Fruit fly (Drosophila melanogaster) whole organism, embryonic: Measurements from ENCODE around the gene dpr14.

Source experiments
- Blimp-1 ChIP-seq: fragments of 200-800 bp; sonication (Bioruptor generic); optimal IDR thresholded peaks from 3 replicates; lab custom pipeline; 2018; ENCODE audit warnings: missing biosample characterization, missing genetic modification characterization, mild to moderate bottlenecking, moderate library complexity, missing genetic modification reagents
- CG12071 ChIP-seq: fragments of 200-800 bp; sonication (Bioruptor generic); optimal IDR thresholded peaks from 3 replicates; lab custom pipeline; 2018; ENCODE audit warnings: missing biosample characterization, mild to moderate bottlenecking, missing genetic modification characterization
- CG16779 ChIP-seq: fragments of 200-800 bp; sonication (Bioruptor generic); IDR thresholded peaks from 2 replicates; pipeline ENCODE4 v1.3.6; 2022; ENCODE audit warnings: missing biosample characterization, missing genetic modification characterization
- CG17385 ChIP-seq: fragments of 200-800 bp; sonication (Bioruptor generic); optimal IDR thresholded peaks from 3 replicates; lab custom pipeline; 2018; ENCODE audit warnings: missing biosample characterization, mild to moderate bottlenecking, missing genetic modification characterization
- CG30020 ChIP-seq: fragments of 200-800 bp; optimal IDR thresholded peaks from 2 replicates; lab custom pipeline; 2019; ENCODE audit warnings: missing biosample characterization, mild to moderate bottlenecking, missing genetic modification characterization, moderate library complexity
- CG31224 ChIP-seq: fragments of 200-800 bp; sonication (Bioruptor generic); IDR thresholded peaks from 2 replicates; pipeline ENCODE4 v1.3.6; 2022; ENCODE audit warnings: missing biosample characterization, missing genetic modification characterization
- CG32767 ChIP-seq: fragments of 200-800 bp; sonication (Bioruptor generic); IDR thresholded peaks from 2 replicates; pipeline ENCODE4 v1.3.6; 2022; ENCODE audit warnings: missing biosample characterization, missing genetic modification characterization
- CG42726 ChIP-seq: fragments of 200-800 bp; sonication (Bioruptor generic); IDR thresholded peaks from 2 replicates; pipeline ENCODE4 v1.3.6; 2022; ENCODE audit warnings: missing biosample characterization, missing genetic modification characterization; ENCODE audit not compliant: partially characterized antibody
- CG4854 ChIP-seq: fragments of 200-800 bp; sonication (Bioruptor generic); optimal IDR thresholded peaks from 2 replicates; lab custom pipeline; 2016; ENCODE audit warnings: missing biosample characterization, missing genetic modification characterization, inconsistent platforms
- CG6813 ChIP-seq: fragments of 200-800 bp; sonication (Bioruptor generic); optimal IDR thresholded peaks from 2 replicates; lab custom pipeline; 2017; ENCODE audit warnings: missing biosample characterization, missing genetic modification characterization, mild to moderate bottlenecking, moderate library complexity, missing genetic modification reagents
- CG6854 ChIP-seq: fragments of 200-800 bp; sonication (Bioruptor generic); optimal IDR thresholded peaks from 3 replicates; lab custom pipeline; 2017; ENCODE audit warnings: missing biosample characterization, mild to moderate bottlenecking, missing genetic modification characterization
- CG8089 ChIP-seq: fragments of 200-800 bp; sonication (Bioruptor generic); optimal IDR thresholded peaks from 3 replicates; lab custom pipeline; 2016; ENCODE audit warnings: missing biosample characterization, missing genetic modification characterization
- CG8944 ChIP-seq: fragments of 200-800 bp; sonication (Bioruptor generic); optimal IDR thresholded peaks from 3 replicates; lab custom pipeline; 2016; ENCODE audit warnings: missing biosample characterization, missing genetic modification characterization
- Ets97D ChIP-seq: fragments of 200-800 bp; sonication (Bioruptor generic); optimal IDR thresholded peaks from 3 replicates; lab custom pipeline; 2016; ENCODE audit warnings: missing biosample characterization, missing genetic modification characterization
- HLH3B ChIP-seq: fragments of 200-800 bp; sonication (Bioruptor generic); IDR thresholded peaks from 2 replicates; pipeline ENCODE4 v1.3.6; 2022; ENCODE audit warnings: missing biosample characterization, missing genetic modification characterization
- Med ChIP-seq: fragments of 200-800 bp; sonication (Bioruptor generic); peaks from one replicate; lab custom pipeline; 2016; ENCODE audit warnings: missing biosample characterization, missing genetic modification characterization, mild to moderate bottlenecking, inconsistent platforms, moderate library complexity
- Mes4 ChIP-seq: fragments of 200-800 bp; sonication (Bioruptor generic); optimal IDR thresholded peaks from 2 replicates; lab custom pipeline; 2016; ENCODE audit warnings: missing biosample characterization, missing genetic modification characterization
- Nf-YA ChIP-seq: fragments of 200-800 bp; sonication (Bioruptor generic); IDR thresholded peaks from 2 replicates; pipeline ENCODE4 v1.3.6; 2022; ENCODE audit warnings: missing biosample characterization, missing genetic modification characterization
- Spps ChIP-seq: fragments of 200-800 bp; sonication (Bioruptor generic); optimal IDR thresholded peaks from 2 replicates; lab custom pipeline; 2018; ENCODE audit warnings: missing biosample characterization, mild to moderate bottlenecking, missing genetic modification characterization
- ato ChIP-seq: fragments of 200-800 bp; sonication (Bioruptor generic); IDR thresholded peaks from 2 replicates; pipeline ENCODE4 v1.3.6; 2022; ENCODE audit warnings: missing biosample characterization, missing genetic modification characterization; ENCODE audit not compliant: partially characterized antibody
- danr ChIP-seq: fragments of 200-800 bp; sonication (Bioruptor generic); IDR thresholded peaks from 2 replicates; pipeline ENCODE4 v1.3.6; 2022; ENCODE audit warnings: missing biosample characterization, missing genetic modification characterization
- dimm ChIP-seq: fragments of 200-800 bp; sonication (Bioruptor generic); IDR thresholded peaks from 2 replicates; pipeline ENCODE4 v1.3.6; 2022; ENCODE audit warnings: missing biosample characterization, missing genetic modification characterization
- exex ChIP-seq: fragments of 200-800 bp; sonication (Bioruptor generic); optimal IDR thresholded peaks from 4 replicates; lab custom pipeline; 2018; ENCODE audit warnings: missing biosample characterization, mild to moderate bottlenecking, missing genetic modification characterization, moderate library complexity
- fd102C ChIP-seq: fragments of 200-800 bp; sonication (Bioruptor generic); optimal IDR thresholded peaks from 2 replicates; lab custom pipeline; 2018; ENCODE audit warnings: missing biosample characterization, mild to moderate bottlenecking, missing genetic modification characterization, moderate library complexity
- maf-S ChIP-seq: fragments of 200-800 bp; sonication (Bioruptor generic); optimal IDR thresholded peaks from 2 replicates; lab custom pipeline; 2016; ENCODE audit warnings: missing biosample characterization, missing genetic modification characterization
- phol ChIP-seq: fragments of 200-800 bp; sonication (Bioruptor generic); optimal IDR thresholded peaks from 3 replicates; lab custom pipeline; 2018; ENCODE audit warnings: missing biosample characterization, mild to moderate bottlenecking, missing genetic modification characterization, moderate library complexity
- sima ChIP-seq: fragments of 200-800 bp; sonication (Bioruptor generic); optimal IDR thresholded peaks from 2 replicates; lab custom pipeline; 2016; ENCODE audit warnings: missing biosample characterization, missing genetic modification characterization
- tin ChIP-seq: fragments of 200-800 bp; sonication (Bioruptor generic); optimal IDR thresholded peaks from 3 replicates; lab custom pipeline; 2016; ENCODE audit warnings: missing biosample characterization, missing genetic modification characterization
- tll ChIP-seq, 2 experiments: fragments of 200-800 bp in 1 of 2; fragments of >200 bp in 1 of 2; sonication (Bioruptor generic) in 1 of 2; optimal IDR thresholded peaks; 2 replicates each; lab custom pipeline; 2017 to 2019; ENCODE audit warnings: missing biosample characterization in 2 of 2, missing genetic modification characterization in 2 of 2, mild to moderate bottlenecking in 1 of 2, moderate library complexity in 1 of 2
- tup ChIP-seq: fragments of 200-800 bp; sonication (Bioruptor generic); optimal IDR thresholded peaks from 2 replicates; lab custom pipeline; 2016; ENCODE audit warnings: missing biosample characterization, mild to moderate bottlenecking, missing genetic modification characterization, moderate library complexity
- vvl ChIP-seq: fragments of 200-800 bp; sonication (Bioruptor generic); IDR thresholded peaks from 2 replicates; pipeline ENCODE4 v1.3.6; 2022; ENCODE audit warnings: missing biosample characterization, missing genetic modification characterization

Gene dpr14

DNA sequence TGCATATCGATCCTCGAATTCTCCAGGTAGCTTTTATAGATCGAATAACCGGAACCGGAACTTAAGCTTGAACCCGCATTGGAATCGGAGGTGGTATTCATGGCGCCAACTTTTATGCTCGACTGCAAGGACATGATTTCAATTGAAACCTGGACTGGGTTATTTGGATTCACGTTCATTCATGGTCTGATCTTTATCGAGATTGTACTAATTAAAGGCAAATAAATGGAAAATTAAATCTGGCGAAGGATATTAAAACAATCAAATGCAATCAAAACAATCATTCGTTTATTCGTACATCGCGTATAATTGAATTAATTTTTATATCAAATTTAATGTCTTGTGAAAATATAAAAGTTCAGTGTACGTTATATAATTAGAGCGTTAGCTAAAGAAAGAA is 24.2 kb downstream of the dpr14 start, which contains the start of gene Ir7f:
Gene Ir7f, minus strand, starts transcription at position 101 of the 400 bp plus-strand sequence.
- TF ChIP-seq fd102C (GFP tag; lab: Kevin White, UChicago) = no peak

DNA sequence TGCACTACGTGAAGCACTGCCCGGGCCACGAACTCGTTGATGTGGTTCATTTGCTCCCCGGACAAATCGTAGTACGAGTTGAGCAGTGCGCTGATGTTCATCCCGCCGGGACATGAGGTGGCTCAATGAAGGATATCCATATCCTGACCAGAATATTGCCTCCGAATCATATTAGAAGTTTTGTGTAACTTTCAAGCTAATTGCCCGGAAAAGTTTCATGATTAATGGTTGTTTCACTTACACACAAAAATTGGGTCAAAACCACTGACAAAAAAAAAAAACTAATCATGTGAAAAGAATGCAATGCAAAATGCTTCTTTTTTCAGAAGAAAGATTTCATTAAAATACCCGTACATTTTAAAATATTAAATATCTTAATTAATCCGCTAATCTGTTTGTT is 26.5 kb downstream of the dpr14 start, which contains the start of gene Ir7e:
Gene Ir7e, minus strand, starts transcription at position 101 of the 400 bp plus-strand sequence.
- no peak for TF ChIP-seq exex (tag; lab: Kevin White, UChicago)
- no peak for TF ChIP-seq Ets97D
- no peak for TF ChIP-seq Mes4 (GFP tag; lab: Kevin White, UChicago)

DNA sequence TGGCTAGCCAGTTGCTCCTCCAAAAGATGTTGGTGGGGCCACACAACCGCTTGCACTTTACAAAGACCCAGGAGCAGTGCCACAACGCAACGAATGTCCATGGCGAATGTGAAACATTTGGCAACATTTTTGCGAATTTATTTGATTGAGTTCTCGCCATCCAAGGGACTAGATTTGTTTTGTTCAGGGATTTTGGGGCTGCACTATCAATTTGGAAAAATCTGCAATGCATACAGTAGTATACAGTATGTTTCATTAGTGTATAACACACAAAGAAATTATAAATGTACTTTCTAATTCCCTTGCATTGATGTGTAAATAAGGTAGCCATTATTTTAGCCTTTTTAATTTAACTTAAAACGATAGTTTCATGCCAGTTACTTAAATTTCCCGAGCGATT is 29.4 kb downstream of the dpr14 start, which contains the start of gene Ir7d:
Gene Ir7d, minus strand, starts transcription at position 101 of the 400 bp plus-strand sequence.
- TF ChIP-seq Nf-YA (GFP tag; lab: Robert Waterston, UW) = no peak
- TF ChIP-seq CG30020 (tag; lab: Kevin White, UChicago) = no peak
- no peak for TF ChIP-seq sima (GFP tag; lab: Kevin White, UChicago)
- TF ChIP-seq vvl = no peak
- TF ChIP-seq CG42726 (GFP tag; lab: Robert Waterston, UW) = no peak
- TF ChIP-seq Med (GFP tag; lab: Kevin White, UChicago) = no peak
- TF ChIP-seq tup = no peak
- no peak for TF ChIP-seq CG32767 (GFP tag; lab: Robert Waterston, UW)

dm6 chrX:7874094-7874493 is 34.0 kb downstream of the dpr14 start, which contains the start of gene Ir7c:
Ir7c (plus strand) TSS chrX:7874394.
- TF ChIP-seq HLH3B (no peak), CG8944 (no peak), CG16779 (GFP tag; lab: Robert Waterston, UW) (no peak), ato (GFP tag; lab: Robert Waterston, UW) (no peak), CG17385 (GFP tag; lab: Kevin White, UChicago) (no peak), CG8089 (no peak), maf-S (GFP tag; lab: Kevin White, UChicago) (no peak), Spps (no peak), CG31224 (GFP tag; lab: Robert Waterston, UW) (no peak)

DNA sequence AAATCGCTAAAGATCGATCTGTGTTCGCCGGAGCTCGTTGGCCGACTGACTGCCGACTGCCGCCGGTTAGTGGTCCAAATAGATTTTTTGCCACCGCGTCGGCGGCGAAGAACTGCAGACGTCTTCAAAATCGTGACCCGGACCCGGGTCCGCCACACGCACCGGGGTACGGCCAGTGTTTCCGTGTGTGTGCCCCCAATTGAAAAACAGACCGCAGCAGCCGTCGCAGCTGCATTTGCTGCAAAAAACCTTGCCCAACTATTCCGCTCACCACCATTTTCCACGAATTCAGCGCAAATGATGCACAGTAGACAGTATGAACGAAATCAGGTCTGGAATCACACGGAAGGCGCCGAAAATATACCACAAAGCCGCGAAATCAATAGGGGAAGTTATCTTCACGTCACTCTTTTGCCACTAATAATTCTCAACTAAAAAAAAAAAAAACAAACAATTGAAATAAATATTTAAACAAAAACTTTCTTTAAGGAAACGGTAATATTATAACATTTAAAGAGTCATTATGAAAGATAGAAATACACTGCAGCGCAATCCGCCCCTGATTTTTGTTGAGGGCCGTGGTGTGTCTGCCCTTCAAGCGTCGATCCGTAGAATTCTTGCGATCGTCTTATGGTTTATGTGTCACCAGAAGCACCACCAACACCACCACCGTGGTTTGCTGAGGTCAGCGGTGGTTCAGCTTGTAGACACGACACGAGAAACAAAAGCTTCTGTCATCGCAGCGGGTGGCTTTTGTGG is 34.7 kb downstream of the dpr14 start, which contains the start of gene dec:
Gene dec, minus strand, starts transcription at position 51 of the 759 bp plus-strand sequence.
- TF ChIP-seq tin (GFP tag; lab: Kevin White, UChicago) (no peak), danr (GFP tag; lab: Robert Waterston, UW) (no peak), CG6813 (no peak), CG12071 (GFP tag; lab: Kevin White, UChicago) (no peak), CG6854 (no peak), Blimp-1 (no peak), phol (no peak), CG4854 (GFP tag; lab: Kevin White, UChicago) (no peak), dimm (GFP tag; lab: Robert Waterston, UW) (no peak), fd102C (GFP tag; lab: Kevin White, UChicago) (no peak), tll (GFP tag; optimal IDR thresholded peaks at IDR 0.05; lab: Kevin White, UChicago) (no peak)
- TF ChIP-seq, all 482 proteins: peak for 0
